Fruit fly (Drosophila melanogaster): Measurements from ENCODE around the gene CG15715.

DNA sequence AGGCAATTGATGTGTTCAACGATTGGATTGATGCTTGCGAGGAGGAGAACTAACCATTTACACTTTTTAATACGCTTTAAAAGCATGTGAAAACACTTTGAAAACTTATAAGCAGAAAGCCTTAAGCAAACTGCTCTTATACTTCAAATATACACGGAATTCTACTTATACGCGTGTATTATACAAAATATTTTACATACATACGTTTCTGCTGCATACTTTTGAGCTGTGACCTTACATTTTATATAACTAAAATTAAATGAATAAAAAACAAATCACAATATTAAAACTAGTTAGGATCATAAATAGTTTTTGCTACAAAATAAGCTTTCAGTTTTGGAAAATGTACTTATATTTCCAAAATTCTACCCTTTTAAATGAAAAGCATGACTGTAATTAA, 28.6 kb downstream of the CG15715 start:
- TF ChIP-seq CG5204 (GFP tag; optimal IDR thresholded peaks at IDR 0.05) (no peak), CG33017 (tag; optimal IDR thresholded peaks at IDR 0.05) (no peak)
